Worm (Caenorhabditis elegans) whole organism, late embryonic: ENCODE data around the gene M01F1.8.

Experiments used
- C08G9.2 ChIP-seq: sonication (generic microtip); optimal IDR thresholded peaks from 2 replicates; lab custom pipeline; 2016; ENCODE audit warnings: mild to moderate bottlenecking, missing genetic modification characterization, moderate library complexity, missing compliant biosample characterization
- C38D4.7 ChIP-seq: fragments of 200-800 bp; sonication (Bioruptor generic); optimal IDR thresholded peaks from 2 replicates; lab custom pipeline; 2018; ENCODE audit warnings: mild to moderate bottlenecking, missing genetic modification characterization, moderate library complexity, missing compliant biosample characterization
- K02D7.2 ChIP-seq: sonication (generic microtip); optimal IDR thresholded peaks from 2 replicates; lab custom pipeline; 2017; ENCODE audit warnings: mild to moderate bottlenecking, missing genetic modification characterization, missing compliant biosample characterization
- K09A11.1 ChIP-seq: sonication (generic microtip); optimal IDR thresholded peaks from 2 replicates; lab custom pipeline; 2017; ENCODE audit warnings: antibody characterized with exemption, mild to moderate bottlenecking, missing genetic modification characterization, missing compliant biosample characterization; ENCODE audit not compliant: insufficient read depth
- T23F11.4 ChIP-seq: fragments of 200-800 bp; sonication (Bioruptor generic); optimal IDR thresholded peaks from 2 replicates; lab custom pipeline; 2018; ENCODE audit warnings: mild to moderate bottlenecking, missing genetic modification characterization, missing compliant biosample characterization
- ceh-14 ChIP-seq: sonication (generic microtip); optimal IDR thresholded peaks from 2 replicates; lab custom pipeline; 2016; ENCODE audit warnings: missing genotype, missing genetic modification characterization, missing compliant biosample characterization
- ceh-2 ChIP-seq: sonication (generic microtip); optimal IDR thresholded peaks from 2 replicates; lab custom pipeline; 2016; ENCODE audit warnings: missing genotype, missing genetic modification characterization, missing compliant biosample characterization
- ceh-22 ChIP-seq: sonication (generic microtip); optimal IDR thresholded peaks from 2 replicates; lab custom pipeline; 2017; ENCODE audit warnings: missing biosample characterization, missing genetic modification characterization
- ceh-24 ChIP-seq: sonication (generic microtip); optimal IDR thresholded peaks from 2 replicates; lab custom pipeline; 2016; ENCODE audit warnings: mild to moderate bottlenecking, missing genetic modification characterization, missing compliant biosample characterization
- ceh-30 ChIP-seq: fragments of 150-350 bp; optimal IDR thresholded peaks from 2 replicates; lab custom pipeline; 2014; ENCODE audit warnings: missing biosample characterization, missing genetic modification characterization
- ceh-31 ChIP-seq: sonication (generic microtip); optimal IDR thresholded peaks from 2 replicates; lab custom pipeline; 2016; ENCODE audit warnings: missing genetic modification characterization, missing compliant biosample characterization
- ceh-34 ChIP-seq: sonication (generic microtip); optimal IDR thresholded peaks from 2 replicates; lab custom pipeline; 2016; ENCODE audit warnings: mild to moderate bottlenecking, missing genetic modification characterization, missing compliant biosample characterization
- ceh-45 ChIP-seq: fragments of 200-800 bp; sonication (Bioruptor generic); IDR thresholded peaks from 2 replicates; pipeline ENCODE4 v1.3.6; 2022; ENCODE audit warnings: missing genetic modification reagents, missing genetic modification characterization, missing compliant biosample characterization
- ceh-48 ChIP-seq: sonication (generic microtip); optimal IDR thresholded peaks from 2 replicates; lab custom pipeline; 2016; ENCODE audit warnings: missing genetic modification characterization, inconsistent platforms, missing compliant biosample characterization
- ceh-6 ChIP-seq: fragments of 200-800 bp; sonication (Bioruptor generic); optimal IDR thresholded peaks from 2 replicates; lab custom pipeline; 2018; ENCODE audit warnings: mild to moderate bottlenecking, missing genetic modification characterization, missing compliant biosample characterization
- ceh-9 ChIP-seq: sonication (generic microtip); optimal IDR thresholded peaks from 2 replicates; lab custom pipeline; 2016; ENCODE audit warnings: mild to moderate bottlenecking, missing genetic modification characterization, inconsistent platforms, missing compliant biosample characterization
- che-1 ChIP-seq: sonication (generic microtip); optimal IDR thresholded peaks from 2 replicates; lab custom pipeline; 2016; ENCODE audit warnings: mild to moderate bottlenecking, missing genetic modification characterization, missing compliant biosample characterization
- dmd-4 ChIP-seq: sonication (generic microtip); optimal IDR thresholded peaks from 2 replicates; lab custom pipeline; 2016; ENCODE audit warnings: borderline replicate concordance, missing genetic modification characterization, missing compliant biosample characterization
- dve-1 ChIP-seq: sonication (generic microtip); optimal IDR thresholded peaks from 2 replicates; lab custom pipeline; 2017; ENCODE audit warnings: antibody characterized with exemption, mild to moderate bottlenecking, missing genetic modification characterization, missing compliant biosample characterization
- elt-4 ChIP-seq: sonication (generic microtip); optimal IDR thresholded peaks from 2 replicates; lab custom pipeline; 2016; ENCODE audit warnings: missing genetic modification characterization, missing compliant biosample characterization
- ets-4 ChIP-seq: sonication (generic microtip); optimal IDR thresholded peaks from 2 replicates; lab custom pipeline; 2016; ENCODE audit warnings: missing genetic modification characterization, missing compliant biosample characterization
- eyg-1 ChIP-seq: sonication (generic microtip); optimal IDR thresholded peaks from 2 replicates; lab custom pipeline; 2016; ENCODE audit warnings: missing genotype, missing genetic modification characterization, missing compliant biosample characterization
- fax-1 ChIP-seq: sonication (generic microtip); optimal IDR thresholded peaks from 2 replicates; lab custom pipeline; 2016; ENCODE audit warnings: missing genotype, missing genetic modification characterization, missing compliant biosample characterization
- fkh-10 ChIP-seq: fragments of 150-350 bp; optimal IDR thresholded peaks from 2 replicates; lab custom pipeline; 2014; ENCODE audit warnings: missing biosample characterization, missing genetic modification reagents, missing genetic modification characterization
- fkh-6 ChIP-seq: sonication (generic microtip); optimal IDR thresholded peaks from 2 replicates; lab custom pipeline; 2016; ENCODE audit warnings: missing genetic modification characterization, missing compliant biosample characterization
- gmeb-2 ChIP-seq: sonication (generic microtip); optimal IDR thresholded peaks from 2 replicates; lab custom pipeline; 2016; ENCODE audit warnings: missing genetic modification characterization, inconsistent platforms, missing compliant biosample characterization
- hlh-15 ChIP-seq: sonication (generic microtip); optimal IDR thresholded peaks from 2 replicates; lab custom pipeline; 2016; ENCODE audit warnings: missing genetic modification characterization, missing compliant biosample characterization
- hlh-30 ChIP-seq: sonication (generic microtip); optimal IDR thresholded peaks from 2 replicates; lab custom pipeline; 2017; ENCODE audit warnings: antibody characterized with exemption, missing genetic modification characterization, missing compliant biosample characterization; ENCODE audit not compliant: insufficient read depth
- lin-11 ChIP-seq: fragments of 200-800 bp; sonication (Bioruptor generic); optimal IDR thresholded peaks from 2 replicates; lab custom pipeline; 2018; ENCODE audit warnings: mild to moderate bottlenecking, missing genetic modification characterization, missing compliant biosample characterization
- mec-3 ChIP-seq: sonication (generic microtip); optimal IDR thresholded peaks from 2 replicates; lab custom pipeline; 2016; ENCODE audit warnings: borderline replicate concordance, missing genetic modification characterization, missing compliant biosample characterization
- nhr-11 ChIP-seq: fragments of 150-350 bp; optimal IDR thresholded peaks from 2 replicates; lab custom pipeline; 2014; ENCODE audit warnings: missing biosample characterization, missing genetic modification characterization
- npax-4 ChIP-seq: sonication (generic microtip); optimal IDR thresholded peaks from 2 replicates; lab custom pipeline; 2016; ENCODE audit warnings: missing genetic modification characterization, missing compliant biosample characterization
- odd-2 ChIP-seq: sonication (generic microtip); optimal IDR thresholded peaks from 2 replicates; lab custom pipeline; 2017; ENCODE audit warnings: antibody characterized with exemption, mild to moderate bottlenecking, missing genetic modification characterization, missing compliant biosample characterization
- pag-3 ChIP-seq: sonication (generic microtip); optimal IDR thresholded peaks from 2 replicates; lab custom pipeline; 2016; ENCODE audit warnings: missing compliant biosample characterization, missing genetic modification characterization, borderline replicate concordance
- pat-9 ChIP-seq: fragments of 200-800 bp; sonication (Bioruptor generic); optimal IDR thresholded peaks from 2 replicates; lab custom pipeline; 2018; ENCODE audit warnings: mild to moderate bottlenecking, missing genetic modification characterization, moderate library complexity, missing compliant biosample characterization
- pha-2 ChIP-seq: sonication (generic microtip); optimal IDR thresholded peaks from 2 replicates; lab custom pipeline; 2017; ENCODE audit warnings: mild to moderate bottlenecking, missing genetic modification characterization, missing compliant biosample characterization
- rnt-1 ChIP-seq: sonication (generic microtip); optimal IDR thresholded peaks from 2 replicates; lab custom pipeline; 2016; ENCODE audit warnings: missing genetic modification characterization, missing compliant biosample characterization
- sox-2 ChIP-seq: fragments of 200-800 bp; sonication (Bioruptor generic); IDR thresholded peaks from 2 replicates; pipeline ENCODE4 v1.3.6; 2022; ENCODE audit warnings: missing genetic modification reagents, missing genetic modification characterization, missing compliant biosample characterization
- syd-9 ChIP-seq: sonication (generic microtip); optimal IDR thresholded peaks from 2 replicates; lab custom pipeline; 2016; ENCODE audit warnings: mild to moderate bottlenecking, missing genetic modification characterization, moderate library complexity, missing compliant biosample characterization
- tbx-2 ChIP-seq: sonication (generic microtip); optimal IDR thresholded peaks from 2 replicates; lab custom pipeline; 2016; ENCODE audit warnings: missing genetic modification characterization, missing compliant biosample characterization
- tbx-7 ChIP-seq: sonication (generic microtip); optimal IDR thresholded peaks from 2 replicates; lab custom pipeline; 2016; ENCODE audit warnings: missing genotype, missing genetic modification characterization, missing compliant biosample characterization
- ttx-3 ChIP-seq: sonication (generic microtip); optimal IDR thresholded peaks from 2 replicates; lab custom pipeline; 2016; ENCODE audit warnings: missing genetic modification reagents, missing genetic modification characterization, missing compliant biosample characterization
- unc-3 ChIP-seq, 2 experiments: fragments of 200-800 bp in 1 of 2; sonication (Bioruptor generic) in 1 of 2; sonication (generic microtip) in 1 of 2; conservative IDR thresholded peaks in 1 of 2; optimal IDR thresholded peaks in 1 of 2; 2 replicates each; pipeline versions ENCODE4 v1.3.6 to Lab custom; 2016 to 2022; ENCODE audit warnings: missing compliant biosample characterization in 2 of 2, missing genetic modification characterization in 2 of 2, missing genetic modification reagents in 1 of 2
- unc-42 ChIP-seq: sonication (generic microtip); optimal IDR thresholded peaks from 2 replicates; lab custom pipeline; 2016; ENCODE audit warnings: missing genotype, missing genetic modification characterization, missing compliant biosample characterization
- ztf-16 ChIP-seq: sonication (generic microtip); optimal IDR thresholded peaks from 2 replicates; lab custom pipeline; 2017; ENCODE audit warnings: missing genetic modification characterization, missing compliant biosample characterization

M01F1.8 gene

DNA sequence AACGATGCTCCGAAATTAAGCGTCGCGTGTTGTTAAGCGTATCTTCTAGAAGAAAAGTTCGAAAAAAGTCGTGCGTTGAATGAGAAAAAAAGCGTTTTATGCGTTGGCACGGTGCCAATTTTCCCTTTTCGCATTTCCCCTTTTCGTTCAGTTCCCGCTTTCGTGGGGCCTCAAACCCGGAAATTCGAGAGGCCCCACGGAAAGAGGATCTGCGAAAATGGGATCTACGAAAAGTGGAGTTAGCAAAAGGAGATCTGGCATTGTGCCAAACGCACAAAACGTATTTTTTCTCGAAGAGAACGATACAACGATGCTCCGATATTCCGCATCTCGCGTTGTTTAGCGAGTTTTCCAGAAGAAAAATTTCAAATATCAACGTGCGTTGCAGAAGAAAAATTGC is 2.5 kb downstream of the M01F1.8 start (continued):
- TF ChIP-seq C08G9.2 (tag; lab: Kevin White, UChicago) = peak; percentile 100
- peak; percentile 100 for TF ChIP-seq ets-4
- peak; percentile 100 for TF ChIP-seq tbx-2 (tag; lab: Kevin White, UChicago)
- peak; percentile 96 for TF ChIP-seq gmeb-2
- TF ChIP-seq pat-9 (tag; lab: Kevin White, UChicago) = peak; percentile 79
- no peak for TF ChIP-seq ceh-22 (tag; lab: Kevin White, UChicago)
- TF ChIP-seq ceh-48 = peak; percentile 80
- peak; percentile 91 for TF ChIP-seq unc-42
- no peak for TF ChIP-seq fkh-10 (GFP tag; lab: Kevin White, UChicago)
- TF ChIP-seq T23F11.4 (GFP tag; lab: Kevin White, UChicago) = peak; percentile 92
- TF ChIP-seq fax-1 (tag; lab: Kevin White, UChicago) = peak; percentile 99
- peak; percentile 85 for TF ChIP-seq lin-11 (tag; lab: Kevin White, UChicago)
- TF ChIP-seq eyg-1 (tag; lab: Kevin White, UChicago) = peak; percentile 99
- no peak for TF ChIP-seq dve-1 (tag; lab: Kevin White, UChicago)
- no peak for TF ChIP-seq hlh-30 (tag; lab: Kevin White, UChicago)
- no peak for TF ChIP-seq nhr-11 (tag; lab: Kevin White, UChicago)
- TF ChIP-seq elt-4 (tag; lab: Kevin White, UChicago) = peak; percentile 100
- TF ChIP-seq mec-3 (tag; lab: Kevin White, UChicago) = peak; percentile 100
- TF ChIP-seq ceh-31 (tag; lab: Kevin White, UChicago) = peak; percentile 100
- TF ChIP-seq hlh-15 (tag; lab: Kevin White, UChicago) = peak; percentile 98
- peak; percentile 100 for TF ChIP-seq ceh-14 (tag; lab: Kevin White, UChicago)
- TF ChIP-seq ceh-6 = peak; percentile 94
- TF ChIP-seq fkh-6 (tag; lab: Kevin White, UChicago) = peak; percentile 97
- peak; percentile 93 for TF ChIP-seq C38D4.7 (GFP tag; lab: Kevin White, UChicago)
- TF ChIP-seq K02D7.2 (tag; lab: Kevin White, UChicago) = peak; percentile 97
- peak; percentile 98 for TF ChIP-seq syd-9 (tag; lab: Kevin White, UChicago)
- peak; percentile 92 for TF ChIP-seq ceh-24 (tag; lab: Kevin White, UChicago)
- peak; percentile 90 for TF ChIP-seq pha-2 (tag; lab: Kevin White, UChicago)
- TF ChIP-seq dmd-4 (tag; lab: Kevin White, UChicago) = peak; percentile 100
- TF ChIP-seq unc-3 (GFP tag; conservative IDR thresholded peaks at IDR 0.05; lab: Robert Waterston, UW) = peak; percentile 96
- peak; percentile 98 for TF ChIP-seq unc-3 (tag; optimal IDR thresholded peaks at IDR 0.05; lab: Kevin White, UChicago)
- no peak for TF ChIP-seq K09A11.1 (tag; lab: Kevin White, UChicago)
- TF ChIP-seq, all 69 proteins: peak for 54

DNA sequence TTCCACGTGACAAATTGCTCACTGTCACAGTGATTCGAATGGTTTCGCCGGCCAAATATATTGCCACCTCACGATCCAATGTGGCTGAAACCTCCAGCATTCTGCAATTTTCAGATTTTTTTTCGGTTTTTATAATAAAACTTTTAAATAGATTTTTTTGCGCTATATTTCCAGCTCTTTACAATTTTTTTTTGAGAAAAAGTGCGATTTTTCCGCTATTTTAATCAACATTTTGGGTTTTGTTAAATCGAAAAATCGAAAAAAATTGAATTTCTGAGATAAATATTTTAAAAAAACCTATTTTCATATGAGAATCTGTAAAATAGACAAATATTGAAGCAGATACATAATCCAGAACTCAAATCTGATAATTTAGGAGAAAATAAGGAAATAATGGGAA is 3.4 kb downstream of the M01F1.8 start, which contains the start of gene M01F1.9:
M01F1.9 (minus strand) TSS at position 101 of the 400 bp plus-strand sequence.
- TF ChIP-seq pha-2 (tag; lab: Kevin White, UChicago) (no peak), ceh-9 (tag; lab: Kevin White, UChicago) (no peak), npax-4 (tag; lab: Kevin White, UChicago) (no peak), nhr-11 (tag; lab: Kevin White, UChicago) (no peak), ceh-30 (tag; lab: Kevin White, UChicago) (no peak), tbx-7 (tag; lab: Kevin White, UChicago) (no peak), mec-3 (tag; lab: Kevin White, UChicago) (no peak), che-1 (tag; lab: Kevin White, UChicago) (no peak), C08G9.2 (tag; lab: Kevin White, UChicago) (no peak), ceh-31 (tag; lab: Kevin White, UChicago) (no peak), ceh-45 (GFP tag; lab: Robert Waterston, UW) (no peak)

DNA sequence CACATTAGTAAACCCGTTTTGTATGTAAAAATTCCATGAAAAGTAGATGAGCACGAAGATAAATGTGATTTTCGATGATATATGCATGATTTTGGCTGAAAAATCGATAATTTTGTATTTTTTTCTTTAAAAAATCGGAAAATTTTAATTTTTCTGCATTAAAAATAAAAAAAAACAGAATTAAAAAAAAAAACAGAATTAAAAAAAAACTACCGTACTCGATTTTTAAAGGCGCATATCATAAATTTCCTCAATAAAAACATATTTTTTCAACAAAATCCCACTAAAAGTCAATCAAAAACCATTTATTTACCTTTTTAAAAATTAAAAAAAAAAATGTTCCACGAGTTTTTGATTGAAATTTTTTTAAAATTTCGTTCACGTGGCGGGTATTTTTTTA is 9.2 kb downstream of the M01F1.8 start, which contains the start of gene gly-14:
gly-14 (minus strand) TSS at position 101 of the 400 bp plus-strand sequence.
- TF ChIP-seq fax-1 (tag; lab: Kevin White, UChicago) (no peak), ceh-2 (no peak), K02D7.2 (tag; lab: Kevin White, UChicago) (no peak), pag-3 (no peak), C08G9.2 (tag; lab: Kevin White, UChicago) (no peak), ztf-16 (tag; lab: Kevin White, UChicago) (no peak), tbx-2 (tag; lab: Kevin White, UChicago) (no peak), ceh-9 (tag; lab: Kevin White, UChicago) (no peak), dve-1 (tag; lab: Kevin White, UChicago) (no peak), che-1 (tag; lab: Kevin White, UChicago) (no peak), ttx-3 (tag; lab: Kevin White, UChicago) (no peak), ceh-34 (tag; lab: Kevin White, UChicago) (no peak), syd-9 (tag; lab: Kevin White, UChicago) (no peak), hlh-15 (tag; lab: Kevin White, UChicago) (no peak), pat-9 (tag; lab: Kevin White, UChicago) (no peak), odd-2 (tag; lab: Kevin White, UChicago) (no peak), fkh-10 (GFP tag; lab: Kevin White, UChicago) (no peak), tbx-7 (tag; lab: Kevin White, UChicago) (no peak), sox-2 (GFP tag; lab: Robert Waterston, UW) (no peak), rnt-1 (tag; lab: Kevin White, UChicago) (no peak)
